Worm (Caenorhabditis elegans) whole organism, L4 larva: Measurements from ENCODE around the gene T20B3.14.

Source experiments
- R02D3.7 ChIP-seq: fragments of 150-350 bp; sonication (generic microtip); optimal IDR thresholded peaks from 3 replicates; lab custom pipeline; 2014; ENCODE audit warnings: missing biosample characterization, missing genetic modification characterization
- daf-12 ChIP-seq: fragments of 150-350 bp; optimal IDR thresholded peaks from 2 replicates; lab custom pipeline; 2014; ENCODE audit warnings: missing biosample characterization, missing genetic modification reagents, missing genetic modification characterization
- lin-39 ChIP-seq: fragments of 150-350 bp; optimal IDR thresholded peaks from 2 replicates; lab custom pipeline; 2014; ENCODE audit warnings: missing biosample characterization, missing genetic modification reagents, missing genetic modification characterization

DNA sequence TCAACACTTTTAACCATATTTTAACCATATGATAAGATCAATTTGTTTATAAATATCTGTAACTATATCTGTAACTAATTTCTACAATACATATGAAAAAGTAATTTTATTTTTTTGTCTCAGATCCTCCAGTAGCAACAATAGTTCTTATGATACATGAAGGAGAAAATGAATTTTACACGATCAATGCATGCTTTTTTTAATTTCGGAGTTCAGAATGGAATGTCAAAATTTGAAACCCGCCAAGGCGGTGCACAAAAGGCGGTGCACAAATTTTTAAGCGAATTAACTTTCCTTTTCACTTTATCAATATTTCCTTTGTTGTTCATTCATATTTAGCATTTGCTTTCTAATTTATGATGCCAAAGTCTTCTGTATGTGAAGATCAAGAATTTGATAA lies 21.8 kb upstream of the T20B3.14 start, which contains the start of gene clec-25:
- TF ChIP-seq R02D3.7 (tag; lab: Kevin White, UChicago) (no peak), lin-39 (tag; lab: Kevin White, UChicago) (no peak), daf-12 (tag; lab: Kevin White, UChicago) (no peak)
